Worm (Caenorhabditis elegans) whole organism, young adult: ENCODE measurements around the gene F16B12.6.

Experiments
- B0019.2 ChIP-seq: fragments of 200-800 bp; sonication (Bioruptor generic); conservative IDR thresholded peaks from 2 replicates; pipeline ENCODE4 v1.3.6; 2022; ENCODE audit warnings: missing genetic modification reagents, missing genetic modification characterization, missing compliant biosample characterization
- B0035.1 ChIP-seq: sonication (generic microtip); optimal IDR thresholded peaks from 2 replicates; lab custom pipeline; 2016; ENCODE audit warnings: missing genetic modification characterization, mild to moderate bottlenecking, missing compliant biosample characterization, missing genotype, missing genetic modification reagents
- C06A6.2 ChIP-seq: fragments of 200-800 bp; sonication (Bioruptor generic); conservative IDR thresholded peaks from 2 replicates; pipeline ENCODE4 v1.3.6; 2022; ENCODE audit warnings: missing genetic modification characterization, missing compliant biosample characterization
- C17E4.6 ChIP-seq: fragments of 200-800 bp; sonication (Bioruptor generic); IDR thresholded peaks from 2 replicates; pipeline ENCODE4 v1.3.6; 2022; ENCODE audit warnings: missing genetic modification reagents, missing genetic modification characterization, missing compliant biosample characterization
- F33H1.4 ChIP-seq: fragments of 200-800 bp; sonication (Bioruptor generic); IDR thresholded peaks from 2 replicates; pipeline ENCODE4 v1.3.6; 2022; ENCODE audit warnings: missing genetic modification reagents, missing genetic modification characterization, missing compliant biosample characterization
- F39B2.1 ChIP-seq: fragments of 200-800 bp; sonication (Bioruptor generic); IDR thresholded peaks from 2 replicates; pipeline ENCODE4 v1.3.6; 2022; ENCODE audit warnings: missing genetic modification reagents, missing genetic modification characterization, missing compliant biosample characterization
- F52B5.7 ChIP-seq: sonication (generic microtip); optimal IDR thresholded peaks from 2 replicates; lab custom pipeline; 2016; ENCODE audit warnings: mild to moderate bottlenecking, missing genetic modification characterization, missing compliant biosample characterization
- F57C9.4 ChIP-seq: sonication (generic microtip); optimal IDR thresholded peaks from 2 replicates; lab custom pipeline; 2017; ENCODE audit warnings: mild to moderate bottlenecking, missing genetic modification characterization, missing compliant biosample characterization
- K12H6.12 ChIP-seq: fragments of 200-800 bp; sonication (Bioruptor generic); optimal IDR thresholded peaks from 2 replicates; lab custom pipeline; 2018; ENCODE audit warnings: mild to moderate bottlenecking, missing genetic modification characterization, missing compliant biosample characterization
- Y53F4B.3 ChIP-seq: fragments of 200-800 bp; sonication (Bioruptor generic); IDR thresholded peaks from 2 replicates; pipeline ENCODE4 v1.3.6; 2022; ENCODE audit warnings: missing genetic modification reagents, missing genetic modification characterization, missing compliant biosample characterization
- Y56A3A.18 ChIP-seq: fragments of 200-800 bp; sonication (Bioruptor generic); IDR thresholded peaks from 2 replicates; pipeline ENCODE4 v1.3.6; 2022; ENCODE audit warnings: missing genetic modification reagents, missing genetic modification characterization, missing compliant biosample characterization
- Y67H2A.10 ChIP-seq: fragments of 200-800 bp; sonication (Bioruptor generic); conservative IDR thresholded peaks from 2 replicates; pipeline ENCODE4 v1.3.6; 2022; ENCODE audit warnings: missing genetic modification reagents, missing genetic modification characterization, missing compliant biosample characterization
- ZK185.1 ChIP-seq: sonication (generic microtip); optimal IDR thresholded peaks from 2 replicates; lab custom pipeline; 2016; ENCODE audit warnings: mild to moderate bottlenecking, missing genetic modification characterization, missing compliant biosample characterization; ENCODE audit not compliant: poor library complexity, severe bottlenecking
- atf-7 ChIP-seq: sonication (generic microtip); optimal IDR thresholded peaks from 2 replicates; lab custom pipeline; 2017; ENCODE audit warnings: mild to moderate bottlenecking, missing genetic modification characterization, missing compliant biosample characterization
- attf-5 ChIP-seq: fragments of 200-800 bp; sonication (Bioruptor generic); optimal IDR thresholded peaks from 2 replicates; lab custom pipeline; 2018; ENCODE audit warnings: mild to moderate bottlenecking, missing genetic modification characterization, missing compliant biosample characterization
- bed-1 ChIP-seq: fragments of 200-800 bp; sonication (Bioruptor generic); IDR thresholded peaks from 2 replicates; pipeline ENCODE4 v1.3.6; 2022; ENCODE audit warnings: missing genetic modification reagents, missing genetic modification characterization, missing compliant biosample characterization
- bed-2 ChIP-seq: fragments of 200-800 bp; sonication (Bioruptor generic); IDR thresholded peaks from 2 replicates; pipeline ENCODE4 v1.3.6; 2022; ENCODE audit warnings: missing genetic modification reagents, missing genetic modification characterization, missing compliant biosample characterization
- ccch-3 ChIP-seq: fragments of 200-800 bp; sonication (Bioruptor generic); optimal IDR thresholded peaks from 2 replicates; lab custom pipeline; 2018; ENCODE audit warnings: mild to moderate bottlenecking, missing genetic modification characterization, missing compliant biosample characterization
- ceh-100 ChIP-seq: fragments of 200-800 bp; sonication (Bioruptor generic); IDR thresholded peaks from 2 replicates; pipeline ENCODE4 v1.3.6; 2022; ENCODE audit warnings: missing genetic modification reagents, missing genetic modification characterization, missing compliant biosample characterization
- ceh-27 ChIP-seq: fragments of 200-800 bp; sonication (Bioruptor generic); optimal IDR thresholded peaks from 2 replicates; lab custom pipeline; 2018; ENCODE audit warnings: mild to moderate bottlenecking, missing genetic modification characterization, moderate library complexity, missing compliant biosample characterization
- die-1 ChIP-seq: sonication (generic microtip); optimal IDR thresholded peaks from 2 replicates; lab custom pipeline; 2016; ENCODE audit warnings: missing genotype, mild to moderate bottlenecking, missing genetic modification characterization, missing compliant biosample characterization
- dox-1 ChIP-seq: fragments of 200-800 bp; sonication (Bioruptor generic); IDR thresholded peaks from 2 replicates; pipeline ENCODE4 v1.3.6; 2022; ENCODE audit warnings: missing genetic modification reagents, missing genetic modification characterization, missing compliant biosample characterization
- dpff-1 ChIP-seq: sonication (generic microtip); optimal IDR thresholded peaks from 2 replicates; lab custom pipeline; 2017; ENCODE audit warnings: mild to moderate bottlenecking, missing genetic modification characterization, missing compliant biosample characterization
- egl-18 ChIP-seq: fragments of 200-800 bp; sonication (Bioruptor generic); IDR thresholded peaks from 2 replicates; pipeline ENCODE4 v1.3.6; 2022; ENCODE audit warnings: missing genetic modification reagents, missing genetic modification characterization, missing compliant biosample characterization
- egl-44 ChIP-seq: fragments of 200-800 bp; sonication (Bioruptor generic); IDR thresholded peaks from 2 replicates; pipeline ENCODE4 v1.3.6; 2022; ENCODE audit warnings: missing genetic modification reagents, missing genetic modification characterization, missing compliant biosample characterization
- egrh-3 ChIP-seq: fragments of 200-800 bp; sonication (Bioruptor generic); IDR thresholded peaks from 2 replicates; pipeline ENCODE4 v1.3.6; 2022; ENCODE audit warnings: missing genetic modification reagents, missing genetic modification characterization, missing compliant biosample characterization
- hlh-12 ChIP-seq: sonication (generic microtip); optimal IDR thresholded peaks from 2 replicates; lab custom pipeline; 2016; ENCODE audit warnings: missing genetic modification characterization, missing compliant biosample characterization
- hrde-1 ChIP-seq: sonication (generic microtip); optimal IDR thresholded peaks from 2 replicates; lab custom pipeline; 2016; ENCODE audit warnings: missing genetic modification characterization, mild to moderate bottlenecking, missing compliant biosample characterization, moderate library complexity, missing genotype, missing genetic modification reagents, borderline replicate concordance
- hsf-1 ChIP-seq: fragments of 200-800 bp; sonication (Bioruptor generic); IDR thresholded peaks from 2 replicates; pipeline ENCODE4 v1.3.6; 2022; ENCODE audit warnings: missing genetic modification reagents, missing genetic modification characterization, missing compliant biosample characterization
- lin-35 ChIP-seq, 3 experiments: fragments of 150-350 bp in 2 of 3; sonication (generic microtip) in 1 of 3; optimal IDR thresholded peaks; 2 replicates each; lab custom pipeline; 2014 to 2018; ENCODE audit warnings: missing biosample characterization in 3 of 3, missing genetic modification characterization in 3 of 3, missing genetic modification reagents in 3 of 3
- lin-54 ChIP-seq: fragments of 200-800 bp; sonication (Bioruptor generic); optimal IDR thresholded peaks from 2 replicates; lab custom pipeline; 2018; ENCODE audit warnings: mild to moderate bottlenecking, missing genetic modification characterization, missing compliant biosample characterization
- madf-10 ChIP-seq: sonication (generic microtip); optimal IDR thresholded peaks from 2 replicates; lab custom pipeline; 2016; ENCODE audit warnings: mild to moderate bottlenecking, missing genetic modification characterization, missing compliant biosample characterization
- nhr-80 ChIP-seq: sonication (generic microtip); optimal IDR thresholded peaks from 2 replicates; lab custom pipeline; 2016; ENCODE audit warnings: missing genetic modification characterization, missing compliant biosample characterization
- pha-4 ChIP-seq: fragments of 150-350 bp; sonication (generic microtip); optimal IDR thresholded peaks from 2 replicates; lab custom pipeline; 2014; ENCODE audit warnings: missing biosample characterization, missing genetic modification reagents, missing genetic modification characterization
- rec-8 ChIP-seq, 2 experiments: sonication (generic microtip); optimal IDR thresholded peaks; 2 replicates each; lab custom pipeline; 2016; ENCODE audit warnings: mild to moderate bottlenecking in 2 of 2, missing genetic modification characterization in 2 of 2, missing genetic modification reagents in 2 of 2, missing genotype in 2 of 2, missing biosample characterization in 1 of 2, missing compliant biosample characterization in 1 of 2, moderate library complexity in 1 of 2
- repo-1 ChIP-seq: sonication (generic microtip); optimal IDR thresholded peaks from 2 replicates; lab custom pipeline; 2017; ENCODE audit warnings: mild to moderate bottlenecking, missing genetic modification characterization, missing compliant biosample characterization
- rpc-1 ChIP-seq, 2 experiments: fragments of 150-350 bp in 1 of 2; sonication (generic microtip) in 1 of 2; optimal IDR thresholded peaks; 2 replicates each; lab custom pipeline; 2014 to 2018; ENCODE audit warnings: missing biosample characterization in 1 of 2, missing genetic modification characterization in 1 of 2, missing genetic modification reagents in 1 of 2, missing genotype in 1 of 2
- sea-2 ChIP-seq: fragments of 200-800 bp; sonication (Bioruptor generic); IDR thresholded peaks from 2 replicates; pipeline ENCODE4 v1.3.6; 2022; ENCODE audit warnings: missing genetic modification characterization, missing compliant biosample characterization
- snpc-4 ChIP-seq, 5 experiments: fragments of 150-350 bp in 1 of 5; sonication (generic microtip) in 4 of 5; optimal IDR thresholded peaks; 2 replicates each; lab custom pipeline; 2014 to 2018; ENCODE audit warnings: missing genetic modification characterization in 5 of 5, missing biosample characterization in 3 of 5, antibody characterized with exemption in 2 of 5, mild to moderate bottlenecking in 2 of 5, missing compliant biosample characterization in 2 of 5, missing genotype in 2 of 5, moderate library complexity in 2 of 5, missing genetic modification reagents in 1 of 5
- xnd-1 ChIP-seq: sonication (generic microtip); optimal IDR thresholded peaks from 2 replicates; lab custom pipeline; 2016; ENCODE audit warnings: missing genotype, missing genetic modification reagents, missing genetic modification characterization, missing compliant biosample characterization
- ztf-25 ChIP-seq: fragments of 200-800 bp; sonication (Bioruptor generic); IDR thresholded peaks from 2 replicates; pipeline ENCODE4 v1.3.6; 2022; ENCODE audit warnings: missing genetic modification reagents, missing genetic modification characterization, missing compliant biosample characterization
- ztf-3 ChIP-seq: fragments of 200-800 bp; sonication (Bioruptor generic); optimal IDR thresholded peaks from 2 replicates; lab custom pipeline; 2018; ENCODE audit warnings: mild to moderate bottlenecking, missing genetic modification characterization, missing compliant biosample characterization

Gene F16B12.6

ce11 chrX:14063830-14064229, 38.3 kb upstream of the F16B12.6 start (continued):
- peak; percentile 93 for TF ChIP-seq ZK185.1 (tag; lab: Kevin White, UChicago)
- TF ChIP-seq sea-2 (GFP tag; lab: Robert Waterston, UW): 0 out of 2 replicates have a peak, but pooled peaks have one; percentile 57
- TF ChIP-seq K12H6.12 (tag; lab: Kevin White, UChicago): peak; percentile 90
- TF ChIP-seq rpc-1 (optimal IDR thresholded peaks at IDR 0.05; lab: Kevin White, UChicago): peak; percentile 97
- peak; percentile 99 for TF ChIP-seq rpc-1 (tag; optimal IDR thresholded peaks at IDR 0.05; lab: Kevin White, UChicago)
- TF ChIP-seq C17E4.6 (GFP tag; lab: Robert Waterston, UW): no peak; the same call in 1 of the 2 replicates
- peak; percentile 62; the same call in 1 of the 2 replicates for TF ChIP-seq F39B2.1 (GFP tag; lab: Robert Waterston, UW)
- peak; percentile 90 for TF ChIP-seq atf-7 (tag; lab: Kevin White, UChicago)
- TF ChIP-seq ztf-3 (GFP tag; lab: Kevin White, UChicago): peak; percentile 61
- peak; percentile 76 for TF ChIP-seq hlh-12
- TF ChIP-seq nhr-80: peak; percentile 71
- peak; percentile 61 for TF ChIP-seq repo-1 (tag; lab: Kevin White, UChicago)
- peak; percentile 84 for TF ChIP-seq egl-18 (GFP tag; lab: Robert Waterston, UW)
- peak; percentile 72 to 89 for TF ChIP-seq rec-8 (tag; optimal IDR thresholded peaks at IDR 0.05; lab: Kevin White, UChicago)
- TF ChIP-seq lin-54 (GFP tag; lab: Kevin White, UChicago): peak; percentile 74
- TF ChIP-seq bed-2 (GFP tag; lab: Robert Waterston, UW): peak; percentile 77
- peak; percentile 91 for TF ChIP-seq madf-10 (tag; lab: Kevin White, UChicago)
- TF ChIP-seq F57C9.4 (tag; lab: Kevin White, UChicago): peak; percentile 23
- peak; percentile 58; the same call in 1 of the 2 replicates for TF ChIP-seq B0019.2
- TF ChIP-seq C06A6.2 (GFP tag; lab: Robert Waterston, UW): peak; percentile 79
- peak; percentile 65 for TF ChIP-seq ccch-3 (GFP tag; lab: Kevin White, UChicago)
- peak; percentile 82 for TF ChIP-seq ceh-100 (GFP tag; lab: Robert Waterston, UW)
- TF ChIP-seq egrh-3 (GFP tag; lab: Robert Waterston, UW): peak; percentile 50
- TF ChIP-seq dox-1 (GFP tag; lab: Robert Waterston, UW): peak; percentile 92
- TF ChIP-seq B0035.1: peak; percentile 81
- TF ChIP-seq ceh-27 (GFP tag; lab: Kevin White, UChicago): peak; percentile 84
- peak; percentile 84 for TF ChIP-seq snpc-4 (GFP tag; optimal IDR thresholded peaks at IDR 0.05; lab: Kevin White, UChicago)
- TF ChIP-seq snpc-4 (tag; optimal IDR thresholded peaks at IDR 0.05; lab: Kevin White, UChicago): peak; percentile 66 to 88 (median 84)
- peak; percentile 84 for TF ChIP-seq attf-5 (GFP tag; lab: Kevin White, UChicago)
- TF ChIP-seq hrde-1: peak; percentile 60
- TF ChIP-seq pha-4 (tag; lab: Kevin White, UChicago): no peak
- TF ChIP-seq xnd-1 (tag; lab: Kevin White, UChicago): no peak
- TF ChIP-seq hsf-1 (GFP tag; lab: Robert Waterston, UW): peak; percentile 46; the same call in 1 of the 2 replicates
- TF ChIP-seq Y56A3A.18 (GFP tag; lab: Robert Waterston, UW): peak; percentile 81; the same call in 1 of the 2 replicates
- peak; percentile 95 for TF ChIP-seq F52B5.7
- TF ChIP-seq ztf-25 (GFP tag; lab: Robert Waterston, UW): peak; percentile 98
- TF ChIP-seq Y67H2A.10: peak; percentile 48
- TF ChIP-seq Y53F4B.3 (GFP tag; lab: Robert Waterston, UW): peak; percentile 66; the same call in 1 of the 2 replicates
- TF ChIP-seq dpff-1 (tag; lab: Kevin White, UChicago): no peak
- TF ChIP-seq lin-35 (GFP tag; optimal IDR thresholded peaks at IDR 0.05; lab: Kevin White, UChicago): peak in 1 of 3 experiments; percentile 90
- TF ChIP-seq F33H1.4: no peak
- TF ChIP-seq egl-44 (GFP tag; lab: Robert Waterston, UW): peak; percentile 96
- 0 out of 2 replicates have a peak, but pooled peaks have one; percentile 53 for TF ChIP-seq bed-1 (GFP tag; lab: Robert Waterston, UW)
- TF ChIP-seq die-1 (tag; lab: Kevin White, UChicago): peak; percentile 97
